Worm (Caenorhabditis elegans) whole organism, L2 larva: Measurements from ENCODE around the gene ZK1073.1.
A peak's percentile ranks its signal among the peaks of the same experiment; 100 is the strongest.

Source experiments
- C34F6.9 ChIP-seq: fragments of 150-350 bp; optimal IDR thresholded peaks from 2 replicates; lab custom pipeline; 2014; ENCODE audit warnings: missing biosample characterization, missing genetic modification characterization
- F13H6.1 ChIP-seq: sonication (generic microtip); optimal IDR thresholded peaks from 2 replicates; lab custom pipeline; 2016; ENCODE audit warnings: missing genetic modification characterization, missing compliant biosample characterization
- R02D3.7 ChIP-seq: fragments of 150-350 bp; optimal IDR thresholded peaks from 2 replicates; lab custom pipeline; 2014; ENCODE audit warnings: missing biosample characterization, missing genetic modification characterization
- Y55F3AM.14 ChIP-seq: fragments of 200-800 bp; sonication (Bioruptor generic); optimal IDR thresholded peaks from 2 replicates; lab custom pipeline; 2018; ENCODE audit warnings: mild to moderate bottlenecking, missing genetic modification characterization, missing compliant biosample characterization
- alr-1 ChIP-seq: fragments of 150-350 bp; optimal IDR thresholded peaks from 2 replicates; lab custom pipeline; 2014; ENCODE audit warnings: missing biosample characterization, missing genetic modification characterization
- aly-2 ChIP-seq: fragments of 150-350 bp; optimal IDR thresholded peaks from 2 replicates; lab custom pipeline; 2014; ENCODE audit warnings: missing biosample characterization, missing genetic modification characterization
- ama-1 ChIP-seq: fragments of 150-350 bp; optimal IDR thresholded peaks from 2 replicates; lab custom pipeline; 2018; ENCODE audit warnings: inconsistent platforms
- blmp-1 ChIP-seq: sonication (generic microtip); optimal IDR thresholded peaks from 2 replicates; lab custom pipeline; 2017; ENCODE audit warnings: missing genetic modification characterization, mild to moderate bottlenecking, missing compliant biosample characterization, antibody characterized with exemption, moderate library complexity; ENCODE audit not compliant: insufficient read depth
- ceh-16 ChIP-seq: fragments of 150-350 bp; optimal IDR thresholded peaks from 2 replicates; lab custom pipeline; 2014; ENCODE audit warnings: missing biosample characterization, missing genetic modification characterization
- ceh-82 ChIP-seq: fragments of 150-350 bp; optimal IDR thresholded peaks from 2 replicates; lab custom pipeline; 2014; ENCODE audit warnings: missing biosample characterization, missing genetic modification characterization
- crh-2 ChIP-seq: sonication (generic microtip); optimal IDR thresholded peaks from 2 replicates; lab custom pipeline; 2017; ENCODE audit warnings: missing biosample characterization, missing genetic modification characterization
- elt-3 ChIP-seq: sonication (generic microtip); optimal IDR thresholded peaks from 2 replicates; lab custom pipeline; 2017; ENCODE audit warnings: missing biosample characterization, missing genetic modification characterization
- fos-1 ChIP-seq: fragments of 150-350 bp; optimal IDR thresholded peaks from 2 replicates; lab custom pipeline; 2014; ENCODE audit warnings: missing biosample characterization, missing genetic modification characterization
- gmeb-1 ChIP-seq: fragments of 150-350 bp; optimal IDR thresholded peaks from 2 replicates; lab custom pipeline; 2014; ENCODE audit warnings: missing biosample characterization, missing genetic modification characterization
- lin-11 ChIP-seq: fragments of 150-350 bp; sonication (generic microtip); optimal IDR thresholded peaks from 2 replicates; lab custom pipeline; 2014; ENCODE audit warnings: missing biosample characterization, missing genetic modification characterization, inconsistent platforms, mixed read lengths
- lin-13 ChIP-seq: fragments of 150-350 bp; optimal IDR thresholded peaks from 2 replicates; lab custom pipeline; 2014; ENCODE audit warnings: missing biosample characterization, missing genetic modification reagents, missing genetic modification characterization
- lsy-2 ChIP-seq, 2 experiments: fragments of 150-350 bp in 1 of 2; sonication (generic microtip) in 1 of 2; optimal IDR thresholded peaks; 2 replicates each; lab custom pipeline; 2014 to 2017; ENCODE audit warnings: missing biosample characterization in 2 of 2, missing genetic modification characterization in 2 of 2
- mab-5 ChIP-seq: fragments of 150-350 bp; optimal IDR thresholded peaks from 2 replicates; lab custom pipeline; 2014; ENCODE audit warnings: missing biosample characterization, missing genetic modification characterization
- mbf-1 ChIP-seq: sonication (generic microtip); optimal IDR thresholded peaks from 2 replicates; lab custom pipeline; 2017; ENCODE audit warnings: missing biosample characterization, missing genetic modification characterization
- mdl-1 ChIP-seq, 2 experiments: fragments of 150-350 bp in 1 of 2; sonication (generic microtip) in 1 of 2; optimal IDR thresholded peaks; 2 replicates each; lab custom pipeline; 2017; ENCODE audit warnings: missing biosample characterization in 2 of 2, missing genetic modification characterization in 2 of 2
- nhr-10 ChIP-seq: sonication (generic microtip); optimal IDR thresholded peaks from 2 replicates; lab custom pipeline; 2017; ENCODE audit warnings: missing biosample characterization, missing genetic modification characterization
- nhr-11 ChIP-seq: fragments of 150-350 bp; optimal IDR thresholded peaks from 2 replicates; lab custom pipeline; 2014; ENCODE audit warnings: missing biosample characterization, missing genetic modification characterization
- nhr-12 ChIP-seq: fragments of 150-350 bp; optimal IDR thresholded peaks from 2 replicates; lab custom pipeline; 2014; ENCODE audit warnings: missing biosample characterization, missing genetic modification characterization
- nhr-129 ChIP-seq: fragments of 150-350 bp; optimal IDR thresholded peaks from 2 replicates; lab custom pipeline; 2014; ENCODE audit warnings: missing biosample characterization, missing genetic modification characterization
- nhr-21 ChIP-seq: fragments of 150-350 bp; optimal IDR thresholded peaks from 2 replicates; lab custom pipeline; 2014; ENCODE audit warnings: missing biosample characterization, missing genetic modification characterization
- nhr-23 ChIP-seq: fragments of 150-350 bp; optimal IDR thresholded peaks from 2 replicates; lab custom pipeline; 2014; ENCODE audit warnings: missing biosample characterization, missing genetic modification reagents, missing genetic modification characterization
- nhr-237 ChIP-seq: fragments of 150-350 bp; optimal IDR thresholded peaks from 2 replicates; lab custom pipeline; 2014; ENCODE audit warnings: missing biosample characterization, missing genetic modification characterization
- nhr-25 ChIP-seq: fragments of 150-350 bp; sonication (generic microtip); optimal IDR thresholded peaks from 3 replicates; lab custom pipeline; 2014; ENCODE audit warnings: missing biosample characterization, missing genetic modification characterization
- nhr-6 ChIP-seq: fragments of 150-350 bp; optimal IDR thresholded peaks from 2 replicates; lab custom pipeline; 2014; ENCODE audit warnings: missing biosample characterization, missing genetic modification characterization
- nhr-77 ChIP-seq: fragments of 150-350 bp; optimal IDR thresholded peaks from 2 replicates; lab custom pipeline; 2014; ENCODE audit warnings: missing biosample characterization, missing genetic modification characterization
- peb-1 ChIP-seq: fragments of 150-350 bp; optimal IDR thresholded peaks from 2 replicates; lab custom pipeline; 2014; ENCODE audit warnings: missing biosample characterization, missing genetic modification characterization
- skn-1 ChIP-seq: sonication (generic microtip); optimal IDR thresholded peaks from 2 replicates; lab custom pipeline; 2017; ENCODE audit warnings: missing biosample characterization, missing genetic modification characterization
- sma-3 ChIP-seq: sonication (generic microtip); optimal IDR thresholded peaks from 2 replicates; lab custom pipeline; 2016; ENCODE audit warnings: missing genetic modification reagents, missing genetic modification characterization, missing compliant biosample characterization
- sma-9 ChIP-seq, 2 experiments: fragments of 150-350 bp in 1 of 2; sonication (generic microtip) in 1 of 2; optimal IDR thresholded peaks; 2 replicates each; lab custom pipeline; 2014 to 2016; ENCODE audit warnings: missing genetic modification characterization in 2 of 2, mild to moderate bottlenecking in 1 of 2, missing biosample characterization in 1 of 2, missing compliant biosample characterization in 1 of 2, missing genetic modification reagents in 1 of 2, moderate library complexity in 1 of 2
- snpc-4 ChIP-seq: fragments of 150-350 bp; optimal IDR thresholded peaks from 2 replicates; lab custom pipeline; 2014; ENCODE audit warnings: missing biosample characterization, missing genetic modification characterization
- unc-39 ChIP-seq: fragments of 150-350 bp; optimal IDR thresholded peaks from 2 replicates; lab custom pipeline; 2014; ENCODE audit warnings: missing biosample characterization, missing genetic modification characterization
- unc-55 ChIP-seq: fragments of 150-350 bp; sonication (generic microtip); optimal IDR thresholded peaks from 3 replicates; lab custom pipeline; 2014; ENCODE audit warnings: missing biosample characterization, missing genetic modification reagents, missing genetic modification characterization
- unc-62 ChIP-seq: fragments of 150-350 bp; optimal IDR thresholded peaks from 2 replicates; lab custom pipeline; 2014; ENCODE audit warnings: missing biosample characterization, missing genetic modification reagents, missing genetic modification characterization
- zag-1 ChIP-seq: fragments of 150-350 bp; optimal IDR thresholded peaks from 2 replicates; lab custom pipeline; 2014; ENCODE audit warnings: missing biosample characterization, missing genetic modification characterization
- ztf-1 ChIP-seq: fragments of 200-800 bp; sonication (Bioruptor generic); conservative IDR thresholded peaks from 2 replicates; pipeline ENCODE4 v1.3.6; 2022; ENCODE audit warnings: missing genetic modification characterization, missing compliant biosample characterization
- ztf-11 ChIP-seq: sonication (generic microtip); optimal IDR thresholded peaks from 2 replicates; lab custom pipeline; 2017; ENCODE audit warnings: missing biosample characterization, missing genetic modification characterization
- ztf-4 ChIP-seq: fragments of 150-350 bp; optimal IDR thresholded peaks from 2 replicates; lab custom pipeline; 2014; ENCODE audit warnings: missing biosample characterization, missing genetic modification characterization

Gene ZK1073.1

ce11 chrX:16133815-16134214 lies 5.2 kb upstream of the ZK1073.1 start:
- peak; percentile 62 for TF ChIP-seq nhr-129 (tag; lab: Kevin White, UChicago)
- peak; percentile 58 for TF ChIP-seq unc-55 (GFP tag; lab: Kevin White, UChicago)
- no peak for TF ChIP-seq ama-1 (lab: Kevin White, UChicago)
- no peak for TF ChIP-seq nhr-237 (tag; lab: Kevin White, UChicago)
- TF ChIP-seq crh-2 (tag; lab: Kevin White, UChicago) = no peak
- peak; percentile 8 for TF ChIP-seq lin-11
- peak; percentile 52 for TF ChIP-seq zag-1 (tag; lab: Kevin White, UChicago)
- TF ChIP-seq, all 48 proteins: peak for 4

DNA sequence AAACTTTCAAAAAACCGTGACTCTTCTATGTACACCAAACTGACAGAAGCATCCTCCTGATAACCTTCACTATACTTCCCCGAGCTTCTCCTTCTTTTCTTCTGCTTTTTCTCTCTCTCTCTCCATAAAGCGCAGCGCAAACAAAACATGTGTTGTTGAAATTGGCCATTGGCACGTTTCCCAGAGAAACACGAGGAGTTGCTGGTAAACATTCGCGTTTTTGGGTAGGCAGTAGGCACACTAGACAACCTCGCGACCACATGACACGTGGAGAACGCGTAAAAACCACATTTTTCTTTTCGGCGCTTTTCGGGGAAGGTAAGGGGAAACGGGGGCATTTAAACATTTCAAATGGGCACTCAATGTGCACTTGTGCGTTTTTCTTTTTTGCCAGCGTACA lies 2.4 kb upstream of the ZK1073.1 start:
- peak; percentile 27 for TF ChIP-seq gmeb-1 (tag; lab: Kevin White, UChicago)
- TF ChIP-seq crh-2 (tag; lab: Kevin White, UChicago) = peak; percentile 84
- TF ChIP-seq unc-62 (GFP tag; lab: Kevin White, UChicago) = no peak
- TF ChIP-seq mab-5 (tag; lab: Kevin White, UChicago) = no peak
- no peak for TF ChIP-seq ceh-16 (tag; lab: Kevin White, UChicago)
- TF ChIP-seq zag-1 (tag; lab: Kevin White, UChicago) = no peak
- TF ChIP-seq mdl-1 (tag; optimal IDR thresholded peaks at IDR 0.05; lab: Kevin White, UChicago) = peak; percentile 24 to 84
- TF ChIP-seq R02D3.7 = no peak
- TF ChIP-seq nhr-129 (tag; lab: Kevin White, UChicago) = peak; percentile 91
- TF ChIP-seq nhr-10 = no peak
- TF ChIP-seq C34F6.9 (tag; lab: Kevin White, UChicago) = peak; percentile 63
- no peak for TF ChIP-seq snpc-4 (tag; lab: Kevin White, UChicago)
- TF ChIP-seq ztf-1 (GFP tag; lab: Robert Waterston, UW) = no peak
- TF ChIP-seq ceh-82 (tag; lab: Kevin White, UChicago) = no peak
- peak; percentile 60 for TF ChIP-seq lin-11
- no peak for TF ChIP-seq nhr-77 (tag; lab: Kevin White, UChicago)
- TF ChIP-seq F13H6.1 (tag; lab: Kevin White, UChicago) = peak; percentile 87
- TF ChIP-seq skn-1 (tag; lab: Kevin White, UChicago) = no peak
- peak; percentile 7 for TF ChIP-seq sma-3 (GFP tag; lab: Kevin White, UChicago)
- TF ChIP-seq nhr-12 (tag; lab: Kevin White, UChicago) = no peak
- no peak for TF ChIP-seq unc-39 (tag; lab: Kevin White, UChicago)
- TF ChIP-seq ama-1 (lab: Kevin White, UChicago) = no peak
- no peak for TF ChIP-seq nhr-11 (tag; lab: Kevin White, UChicago)
- TF ChIP-seq nhr-6 (tag; lab: Kevin White, UChicago) = no peak
- TF ChIP-seq ztf-11 (tag; lab: Kevin White, UChicago) = no peak
- peak; percentile 0 for TF ChIP-seq fos-1 (tag; lab: Kevin White, UChicago)
- no peak for TF ChIP-seq peb-1 (tag; lab: Kevin White, UChicago)
- no peak for TF ChIP-seq lin-13 (GFP tag; lab: Kevin White, UChicago)
- peak; percentile 17 for TF ChIP-seq Y55F3AM.14
- TF ChIP-seq nhr-23 (tag; lab: Kevin White, UChicago) = no peak
- TF ChIP-seq alr-1 = no peak
- peak; percentile 70 for TF ChIP-seq sma-9 (GFP tag; optimal IDR thresholded peaks at IDR 0.05; lab: Kevin White, UChicago)
- TF ChIP-seq sma-9 (tag; optimal IDR thresholded peaks at IDR 0.05; lab: Kevin White, UChicago) = no peak
- peak; percentile 10 for TF ChIP-seq ztf-4 (tag; lab: Kevin White, UChicago)
- TF ChIP-seq lsy-2 (tag; optimal IDR thresholded peaks at IDR 0.05; lab: Kevin White, UChicago) = peak in 1 of 2 experiments; percentile 60
- TF ChIP-seq nhr-21 = no peak

- TF ChIP-seq fos-1 (tag; lab: Kevin White, UChicago) = peak; percentile 27
- TF ChIP-seq sma-9 (GFP tag; optimal IDR thresholded peaks at IDR 0.05; lab: Kevin White, UChicago) = peak; percentile 15
- no peak for TF ChIP-seq sma-9 (tag; optimal IDR thresholded peaks at IDR 0.05; lab: Kevin White, UChicago)
- no peak for TF ChIP-seq nhr-77 (tag; lab: Kevin White, UChicago)
- peak; percentile 34 for TF ChIP-seq crh-2 (tag; lab: Kevin White, UChicago)
- no peak for TF ChIP-seq blmp-1 (tag; lab: Kevin White, UChicago)
- no peak for TF ChIP-seq elt-3 (tag; lab: Kevin White, UChicago)
- TF ChIP-seq aly-2 = no peak
- no peak for TF ChIP-seq nhr-25 (tag; lab: Kevin White, UChicago)
- no peak for TF ChIP-seq nhr-6 (tag; lab: Kevin White, UChicago)
- no peak for TF ChIP-seq ama-1 (lab: Kevin White, UChicago)
- no peak for TF ChIP-seq mbf-1 (tag; lab: Kevin White, UChicago)
- TF ChIP-seq ceh-16 (tag; lab: Kevin White, UChicago) = no peak
- TF ChIP-seq R02D3.7 = no peak
- TF ChIP-seq, all 48 proteins: peak for 3
These were observed 1.5 kb upstream of the ZK1073.1 start for ce11 chrX:16130213-16130612.
